Worm (Caenorhabditis elegans) whole organism, L4 larva: Measurements from ENCODE around the gene K01D12.10.

Experiments
- D1046.2 ChIP-seq: fragments of 200-800 bp; sonication (Bioruptor generic); IDR thresholded peaks from 2 replicates; pipeline ENCODE4 v1.3.6; 2022; ENCODE audit warnings: missing genetic modification characterization, missing compliant biosample characterization
- F44E2.7 ChIP-seq: fragments of 200-800 bp; sonication (Bioruptor generic); IDR thresholded peaks from 2 replicates; pipeline ENCODE4 v2.1.2; 2022; ENCODE audit warnings: missing genetic modification characterization, missing compliant biosample characterization
- T20F7.1 ChIP-seq: fragments of 200-800 bp; sonication (Bioruptor generic); optimal IDR thresholded peaks from 2 replicates; lab custom pipeline; 2018; ENCODE audit warnings: mild to moderate bottlenecking, missing genetic modification characterization, missing compliant biosample characterization
- Y75B8A.6 ChIP-seq: fragments of 200-800 bp; sonication (Bioruptor generic); IDR thresholded peaks from 2 replicates; pipeline ENCODE4 v1.3.6; 2022; ENCODE audit warnings: missing genetic modification reagents, missing genetic modification characterization, missing compliant biosample characterization
- arid-1 ChIP-seq: fragments of 200-800 bp; sonication (Bioruptor generic); conservative IDR thresholded peaks from 2 replicates; pipeline ENCODE4 v1.3.6; 2022; ENCODE audit warnings: missing genetic modification reagents, missing genetic modification characterization, missing compliant biosample characterization
- ceh-20 ChIP-seq: fragments of 200-800 bp; sonication (Bioruptor generic); IDR thresholded peaks from 2 replicates; pipeline ENCODE4 v1.3.6; 2022; ENCODE audit warnings: missing genetic modification reagents, missing genetic modification characterization, missing compliant biosample characterization
- ceh-32 ChIP-seq: sonication (generic microtip); optimal IDR thresholded peaks from 2 replicates; lab custom pipeline; 2016; ENCODE audit warnings: mild to moderate bottlenecking, missing genetic modification characterization, missing compliant biosample characterization; ENCODE audit not compliant: poor library complexity
- ceh-62 ChIP-seq: sonication (generic microtip); optimal IDR thresholded peaks from 2 replicates; lab custom pipeline; 2017; ENCODE audit warnings: missing biosample characterization, missing genetic modification characterization
- ces-1 ChIP-seq: fragments of 150-350 bp; sonication (generic microtip); optimal IDR thresholded peaks from 4 replicates; lab custom pipeline; 2014; ENCODE audit warnings: missing biosample characterization, missing genetic modification reagents, missing genetic modification characterization
- cey-2 ChIP-seq: sonication (generic microtip); optimal IDR thresholded peaks from 3 replicates; lab custom pipeline; 2017; ENCODE audit warnings: missing genetic modification characterization, mild to moderate bottlenecking, missing compliant biosample characterization, antibody characterized with exemption, borderline replicate concordance; ENCODE audit not compliant: insufficient read depth
- daf-12 ChIP-seq: fragments of 150-350 bp; optimal IDR thresholded peaks from 2 replicates; lab custom pipeline; 2014; ENCODE audit warnings: missing biosample characterization, missing genetic modification reagents, missing genetic modification characterization
- daf-16 ChIP-seq, 3 experiments: sonication (generic microtip); optimal IDR thresholded peaks; 2 replicates each; lab custom pipeline; 2016 to 2017; ENCODE audit warnings: missing genetic modification characterization in 3 of 3, missing genetic modification reagents in 3 of 3, mild to moderate bottlenecking in 2 of 3, missing compliant biosample characterization in 2 of 3, missing biosample characterization in 1 of 3, moderate library complexity in 1 of 3
- daf-19 ChIP-seq: fragments of 200-800 bp; sonication (Bioruptor generic); conservative IDR thresholded peaks from 2 replicates; pipeline ENCODE4 v1.3.6; 2022; ENCODE audit warnings: missing genetic modification characterization, missing compliant biosample characterization
- dve-1 ChIP-seq: sonication (generic microtip); optimal IDR thresholded peaks from 2 replicates; lab custom pipeline; 2017; ENCODE audit warnings: antibody characterized with exemption, mild to moderate bottlenecking, missing genetic modification characterization, missing compliant biosample characterization; ENCODE audit not compliant: insufficient read depth
- fkh-10 ChIP-seq: fragments of 150-350 bp; optimal IDR thresholded peaks from 2 replicates; lab custom pipeline; 2014; ENCODE audit warnings: missing biosample characterization, missing genetic modification reagents, missing genetic modification characterization
- hif-1 ChIP-seq, 2 experiments: sonication (generic microtip); optimal IDR thresholded peaks; 2 replicates each; lab custom pipeline; 2016 to 2017; ENCODE audit warnings: missing compliant biosample characterization in 2 of 2, missing genetic modification characterization in 2 of 2, missing genetic modification reagents in 2 of 2, missing genotype in 2 of 2, mild to moderate bottlenecking in 1 of 2
- hmg-1.1 ChIP-seq: fragments of 200-800 bp; sonication (Bioruptor generic); IDR thresholded peaks from 2 replicates; pipeline ENCODE4 v1.3.6; 2022; ENCODE audit warnings: missing genetic modification reagents, missing genetic modification characterization, missing compliant biosample characterization
- jun-1 ChIP-seq: fragments of 150-350 bp; optimal IDR thresholded peaks from 2 replicates; lab custom pipeline; 2014; ENCODE audit warnings: missing biosample characterization, missing genetic modification reagents, missing genetic modification characterization
- lin-39 ChIP-seq: fragments of 150-350 bp; optimal IDR thresholded peaks from 2 replicates; lab custom pipeline; 2014; ENCODE audit warnings: missing biosample characterization, missing genetic modification reagents, missing genetic modification characterization
- lsy-2 ChIP-seq, 2 experiments: fragments of 150-350 bp in 1 of 2; sonication (generic microtip) in 1 of 2; optimal IDR thresholded peaks; 2 replicates each; lab custom pipeline; 2014 to 2017; ENCODE audit warnings: missing biosample characterization in 2 of 2, missing genetic modification characterization in 2 of 2
- madf-9 ChIP-seq: fragments of 200-800 bp; sonication (Bioruptor generic); conservative IDR thresholded peaks from 2 replicates; pipeline ENCODE4 v1.3.6; 2022; ENCODE audit warnings: missing genetic modification reagents, missing genetic modification characterization, missing compliant biosample characterization
- mdl-1 ChIP-seq, 2 experiments: fragments of 150-350 bp in 1 of 2; sonication (generic microtip) in 1 of 2; optimal IDR thresholded peaks; 2 replicates each; lab custom pipeline; 2014 to 2017; ENCODE audit warnings: missing biosample characterization in 2 of 2, missing genetic modification characterization in 2 of 2
- mdt-29 ChIP-seq: fragments of 200-800 bp; sonication (Bioruptor generic); IDR thresholded peaks from 2 replicates; pipeline ENCODE4 v1.3.6; 2022; ENCODE audit warnings: missing genetic modification reagents, missing genetic modification characterization, missing compliant biosample characterization
- mxl-2 ChIP-seq: fragments of 200-800 bp; sonication (Bioruptor generic); conservative IDR thresholded peaks from 2 replicates; pipeline ENCODE4 v1.3.6; 2022; ENCODE audit warnings: missing genetic modification reagents, missing genetic modification characterization, missing compliant biosample characterization
- nhr-11 ChIP-seq: fragments of 150-350 bp; optimal IDR thresholded peaks from 2 replicates; lab custom pipeline; 2014; ENCODE audit warnings: missing biosample characterization, missing genetic modification characterization
- nhr-111 ChIP-seq: fragments of 200-800 bp; sonication (Bioruptor generic); optimal IDR thresholded peaks from 2 replicates; lab custom pipeline; 2018; ENCODE audit warnings: mild to moderate bottlenecking, missing genetic modification characterization, missing compliant biosample characterization
- nhr-237 ChIP-seq: sonication (generic microtip); optimal IDR thresholded peaks from 2 replicates; lab custom pipeline; 2017; ENCODE audit warnings: missing biosample characterization, missing genetic modification characterization
- nhr-25 ChIP-seq: sonication (generic microtip); optimal IDR thresholded peaks from 2 replicates; lab custom pipeline; 2017; ENCODE audit warnings: missing genetic modification characterization, mild to moderate bottlenecking, missing compliant biosample characterization, antibody characterized with exemption, moderate library complexity, borderline replicate concordance; ENCODE audit not compliant: insufficient read depth
- nhr-28 ChIP-seq: fragments of 150-350 bp; optimal IDR thresholded peaks from 2 replicates; lab custom pipeline; 2014; ENCODE audit warnings: missing biosample characterization, missing genetic modification characterization
- nhr-42 ChIP-seq: fragments of 200-800 bp; sonication (Bioruptor generic); IDR thresholded peaks from 2 replicates; pipeline ENCODE4 v1.3.6; 2022; ENCODE audit warnings: missing genetic modification characterization, missing compliant biosample characterization
- nhr-6 ChIP-seq: fragments of 150-350 bp; optimal IDR thresholded peaks from 2 replicates; lab custom pipeline; 2014; ENCODE audit warnings: missing biosample characterization, missing genetic modification characterization
- pqm-1 ChIP-seq: sonication (generic microtip); optimal IDR thresholded peaks from 2 replicates; lab custom pipeline; 2017; ENCODE audit warnings: missing biosample characterization, missing genetic modification characterization
- skn-1 ChIP-seq: fragments of 150-350 bp; optimal IDR thresholded peaks from 2 replicates; lab custom pipeline; 2014; ENCODE audit warnings: missing biosample characterization, missing genetic modification characterization
- spr-1 ChIP-seq: sonication (generic microtip); optimal IDR thresholded peaks from 2 replicates; lab custom pipeline; 2016; ENCODE audit warnings: mild to moderate bottlenecking, missing genetic modification characterization, missing compliant biosample characterization
- unc-62 ChIP-seq, 3 experiments: fragments of 150-350 bp in 1 of 3; sonication (generic microtip); optimal IDR thresholded peaks in 2 of 3; peaks in 1 of 3; 1 replicate in 1 of 3; 2 replicates in 2 of 3; lab custom pipeline; 2014 to 2017; ENCODE audit warnings: missing biosample characterization in 3 of 3, missing genetic modification characterization in 3 of 3, missing genetic modification reagents in 3 of 3, missing genotype in 1 of 3
- zfp-3 ChIP-seq: fragments of 200-800 bp; sonication (Bioruptor generic); conservative IDR thresholded peaks from 2 replicates; pipeline ENCODE4 v1.3.6; 2022; ENCODE audit warnings: missing genetic modification reagents, missing genetic modification characterization, missing compliant biosample characterization
- ztf-11 ChIP-seq: fragments of 150-350 bp; optimal IDR thresholded peaks from 2 replicates; lab custom pipeline; 2014; ENCODE audit warnings: missing biosample characterization, missing genetic modification characterization
- ztf-7 ChIP-seq: fragments of 150-350 bp; optimal IDR thresholded peaks from 2 replicates; lab custom pipeline; 2014; ENCODE audit warnings: missing biosample characterization, missing genetic modification characterization

Gene K01D12.10

DNA sequence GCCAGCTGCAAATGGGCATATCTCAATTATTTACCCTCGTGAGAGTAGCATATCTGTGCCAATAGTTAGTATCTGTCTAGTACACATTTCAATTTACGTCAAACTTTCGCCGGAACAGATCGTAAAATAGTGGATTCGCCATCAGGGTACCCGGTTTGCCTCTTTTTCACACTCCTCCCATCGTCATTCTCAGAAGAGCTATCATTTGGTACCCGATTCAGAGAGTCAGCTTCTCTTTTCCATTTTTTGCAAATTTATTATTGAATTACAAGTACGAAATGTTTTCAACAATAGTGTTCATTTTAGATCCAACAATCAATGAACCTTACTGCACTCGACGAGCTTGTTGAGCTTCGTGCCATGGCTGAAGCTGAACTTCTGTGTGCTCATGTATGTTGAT lies 23.0 kb downstream of the K01D12.10 start, which contains the start of gene C54D10.5:
C54D10.5 (plus strand) TSS at position 301 of the 400 bp plus-strand sequence.
- TF ChIP-seq zfp-3 (GFP tag; lab: Robert Waterston, UW): no peak
- no peak for TF ChIP-seq mdt-29
- TF ChIP-seq mdl-1 (tag; optimal IDR thresholded peaks at IDR 0.05; lab: Kevin White, UChicago): no peak
- TF ChIP-seq nhr-237: no peak
- TF ChIP-seq D1046.2: no peak

ce11 chrV:12432111-12432510 lies 26.1 kb downstream of the K01D12.10 start, which contains the start of gene C54D10.13:
C54D10.13 (minus strand) TSS chrV:12432289.
- TF ChIP-seq arid-1 (GFP tag; lab: Robert Waterston, UW) (no peak), T20F7.1 (GFP tag; lab: Kevin White, UChicago) (no peak), lin-39 (tag; lab: Kevin White, UChicago) (no peak), dve-1 (tag; lab: Kevin White, UChicago) (peak; percentile 52), skn-1 (tag; lab: Kevin White, UChicago) (no peak), hif-1 (tag; optimal IDR thresholded peaks at IDR 0.05; lab: Kevin White, UChicago) (no peak), F44E2.7 (no peak), ceh-20 (GFP tag; lab: Robert Waterston, UW) (no peak), ztf-7 (tag; lab: Kevin White, UChicago) (no peak), daf-19 (GFP tag; lab: Robert Waterston, UW) (no peak), hmg-1.1 (GFP tag; lab: Robert Waterston, UW) (no peak), D1046.2 (no peak), lsy-2 (tag; optimal IDR thresholded peaks at IDR 0.05; lab: Kevin White, UChicago) (no peak), nhr-6 (tag; lab: Kevin White, UChicago) (peak; percentile 19), ztf-11 (tag; lab: Kevin White, UChicago) (no peak), spr-1 (no peak), daf-16 (GFP tag; optimal IDR thresholded peaks at IDR 0.05; lab: Kevin White, UChicago) (no peak), daf-16 (tag; optimal IDR thresholded peaks at IDR 0.05; lab: Kevin White, UChicago) (peak; percentile 33), Y75B8A.6 (GFP tag; lab: Robert Waterston, UW) (no peak), nhr-28 (tag; lab: Kevin White, UChicago) (peak; percentile 86), cey-2 (no peak), ces-1 (no peak), nhr-111 (GFP tag; lab: Kevin White, UChicago) (no peak), ceh-62 (tag; lab: Kevin White, UChicago) (no peak), daf-12 (no peak), nhr-42 (no peak)

ce11 chrV:12433105-12433504 lies 27.1 kb downstream of the K01D12.10 start:
- TF ChIP-seq unc-62 (GFP tag; optimal IDR thresholded peaks at IDR 0.05 in 1 of 2; lab: Kevin White, UChicago) (peak in 1 of 2 experiments; percentile 94), unc-62 (tag; optimal IDR thresholded peaks at IDR 0.05; lab: Kevin White, UChicago) (no peak), madf-9 (GFP tag; lab: Robert Waterston, UW) (no peak)
- TF ChIP-seq, all 104 proteins: peak for 1

ce11 chrV:12433717-12434116 lies 27.7 kb downstream of the K01D12.10 start, which contains the start of gene srh-25:
srh-25 (minus strand) TSS chrV:12433817.
- no peak for TF ChIP-seq nhr-25 (tag; lab: Kevin White, UChicago)
- TF ChIP-seq ceh-32 (tag; lab: Kevin White, UChicago): no peak
- TF ChIP-seq pqm-1 (tag; lab: Kevin White, UChicago): no peak
- TF ChIP-seq jun-1 (tag; lab: Kevin White, UChicago): no peak
- no peak for TF ChIP-seq nhr-11 (tag; lab: Kevin White, UChicago)
- TF ChIP-seq mxl-2 (GFP tag; lab: Robert Waterston, UW): no peak
- no peak for TF ChIP-seq ces-1
- no peak for TF ChIP-seq fkh-10 (GFP tag; lab: Kevin White, UChicago)
